Worm (Caenorhabditis elegans) whole organism, L1 larva: ENCODE data around the gene B0244.6.

ENCODE experiments used
- blmp-1 ChIP-seq: fragments of 150-350 bp; optimal IDR thresholded peaks from 2 replicates; lab custom pipeline; 2014; ENCODE audit warnings: missing biosample characterization, missing genetic modification characterization
- ceh-82 ChIP-seq, 3 experiments: fragments of 150-350 bp in 1 of 3; sonication (generic microtip) in 2 of 3; optimal IDR thresholded peaks; 2 replicates each; lab custom pipeline; 2014 to 2017; ENCODE audit warnings: missing biosample characterization in 3 of 3, missing genetic modification characterization in 3 of 3
- egl-27 ChIP-seq, 2 experiments: fragments of 150-350 bp in 1 of 2; sonication (generic microtip); optimal IDR thresholded peaks; 3 replicates each; lab custom pipeline; 2017 to 2018; ENCODE audit warnings: missing biosample characterization in 2 of 2, missing genetic modification characterization in 2 of 2, missing genetic modification reagents in 2 of 2
- lin-13 ChIP-seq: fragments of 150-350 bp; optimal IDR thresholded peaks from 2 replicates; lab custom pipeline; 2014; ENCODE audit warnings: missing biosample characterization, missing genetic modification reagents, missing genetic modification characterization
- mdl-1 ChIP-seq, 2 experiments: fragments of 150-350 bp; optimal IDR thresholded peaks; 2 replicates each; lab custom pipeline; 2014 to 2017; ENCODE audit warnings: missing biosample characterization in 2 of 2, missing genetic modification characterization in 2 of 2, inconsistent platforms in 1 of 2
- nhr-12 ChIP-seq: sonication (generic microtip); optimal IDR thresholded peaks from 2 replicates; lab custom pipeline; 2017; ENCODE audit warnings: missing biosample characterization, missing genetic modification characterization
- nhr-237 ChIP-seq: fragments of 150-350 bp; optimal IDR thresholded peaks from 2 replicates; lab custom pipeline; 2014; ENCODE audit warnings: missing biosample characterization, missing genetic modification characterization
- nhr-28 ChIP-seq: fragments of 150-350 bp; optimal IDR thresholded peaks from 2 replicates; lab custom pipeline; 2014; ENCODE audit warnings: missing biosample characterization, missing genetic modification characterization
- nhr-85 ChIP-seq: sonication (generic microtip); peaks from one replicate; lab custom pipeline; 2016; ENCODE audit warnings: missing genetic modification characterization, inconsistent platforms, missing compliant biosample characterization
- ztf-11 ChIP-seq, 2 experiments: sonication (generic microtip); optimal IDR thresholded peaks; 2 replicates each; lab custom pipeline; 2016 to 2017; ENCODE audit warnings: missing genetic modification characterization in 2 of 2, missing biosample characterization in 1 of 2, missing compliant biosample characterization in 1 of 2

DNA sequence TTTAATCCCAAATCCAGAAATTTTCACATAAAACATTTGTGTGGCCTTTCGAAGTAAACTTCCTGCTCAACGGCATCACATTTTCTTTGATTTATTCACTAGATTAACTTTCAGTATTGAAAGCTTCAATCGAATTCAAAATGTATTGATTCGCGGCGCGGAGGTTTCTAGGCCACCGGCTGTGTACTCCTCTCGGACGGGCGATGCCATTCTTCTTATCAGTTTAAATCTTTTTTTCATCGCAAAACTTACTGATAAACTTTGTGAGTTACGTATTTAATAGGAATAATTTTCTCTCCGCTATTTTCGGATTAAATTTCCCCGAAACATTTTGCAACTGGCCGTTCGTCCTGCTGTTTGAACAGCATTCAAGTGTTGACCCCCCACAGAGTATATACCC is 15.9 kb upstream of the B0244.6 start:
- TF ChIP-seq blmp-1 (no peak), mdl-1 (tag; optimal IDR thresholded peaks at IDR 0.05; lab: Kevin White, UChicago) (peak in 1 of 2 experiments; percentile 21), nhr-28 (no peak), nhr-85 (tag; lab: Kevin White, UChicago) (peak; percentile 89), nhr-237 (tag; lab: Kevin White, UChicago) (no peak), lin-13 (peak; percentile 66), ceh-82 (tag; optimal IDR thresholded peaks at IDR 0.05; lab: Kevin White, UChicago) (peak; percentile 45 to 66 (median 60)), egl-27 (tag; optimal IDR thresholded peaks at IDR 0.05; lab: Kevin White, UChicago) (no peak), ztf-11 (tag; optimal IDR thresholded peaks at IDR 0.05; lab: Kevin White, UChicago) (peak in 1 of 2 experiments; percentile 88), nhr-12 (tag; lab: Kevin White, UChicago) (no peak)
